Fruit fly (Drosophila melanogaster) whole organism, embryonic: ENCODE data around the gene CG42579.

Experiments
- CG10147 ChIP-seq: fragments of 200-800 bp; sonication (Bioruptor generic); optimal IDR thresholded peaks from 2 replicates; lab custom pipeline; 2019; ENCODE audit warnings: missing biosample characterization, mild to moderate bottlenecking, missing genetic modification characterization, moderate library complexity
- CG11247 ChIP-seq: fragments of 200-800 bp; sonication (Bioruptor generic); IDR thresholded peaks from 2 replicates; pipeline ENCODE4 v1.3.6; 2022; ENCODE audit warnings: missing biosample characterization, missing genetic modification characterization
- CG11504 ChIP-seq: fragments of 200-800 bp; sonication (Bioruptor generic); optimal IDR thresholded peaks from 3 replicates; lab custom pipeline; 2019; ENCODE audit warnings: missing biosample characterization, mild to moderate bottlenecking, missing genetic modification characterization, moderate library complexity
- CG12391 ChIP-seq: fragments of 200-800 bp; sonication (Bioruptor generic); optimal IDR thresholded peaks from 3 replicates; lab custom pipeline; 2018; ENCODE audit warnings: missing biosample characterization, mild to moderate bottlenecking, missing genetic modification characterization, moderate library complexity
- CG12744 ChIP-seq: fragments of 200-800 bp; sonication (Bioruptor generic); optimal IDR thresholded peaks from 2 replicates; lab custom pipeline; 2016; ENCODE audit warnings: missing biosample characterization, missing genetic modification characterization
- CG13894 ChIP-seq: fragments of 200-800 bp; sonication (Bioruptor generic); optimal IDR thresholded peaks from 3 replicates; lab custom pipeline; 2018; ENCODE audit warnings: missing biosample characterization, mild to moderate bottlenecking, missing genetic modification characterization, moderate library complexity
- CG17361 ChIP-seq: fragments of 200-800 bp; sonication (Bioruptor generic); IDR thresholded peaks from 3 replicates; pipeline ENCODE4 v1.3.6; 2022; ENCODE audit warnings: missing biosample characterization, missing genetic modification characterization
- CG17612 ChIP-seq: fragments of 200-800 bp; sonication (Bioruptor generic); IDR thresholded peaks from 2 replicates; pipeline ENCODE4 v1.3.6; 2022; ENCODE audit warnings: missing biosample characterization, missing genetic modification characterization
- CG17802 ChIP-seq: fragments of 200-800 bp; sonication (Bioruptor generic); optimal IDR thresholded peaks from 2 replicates; lab custom pipeline; 2018; ENCODE audit warnings: missing biosample characterization, mild to moderate bottlenecking, missing genetic modification characterization, moderate library complexity
- CG31388 ChIP-seq: fragments of 200-800 bp; sonication (Bioruptor generic); optimal IDR thresholded peaks from 2 replicates; lab custom pipeline; 2016; ENCODE audit warnings: missing biosample characterization, missing genetic modification characterization
- CG34376 ChIP-seq: fragments of 200-800 bp; sonication (Bioruptor generic); optimal IDR thresholded peaks from 2 replicates; lab custom pipeline; 2018; ENCODE audit warnings: missing biosample characterization, mild to moderate bottlenecking, missing genetic modification characterization
- CG5180 ChIP-seq: fragments of 200-800 bp; sonication (Bioruptor generic); optimal IDR thresholded peaks from 3 replicates; lab custom pipeline; 2017; ENCODE audit warnings: missing biosample characterization, missing genetic modification characterization, mild to moderate bottlenecking, moderate library complexity, missing genetic modification reagents
- CG7745 ChIP-seq: fragments of 200-800 bp; sonication (Bioruptor generic); optimal IDR thresholded peaks from 2 replicates; lab custom pipeline; 2018; ENCODE audit warnings: missing biosample characterization, mild to moderate bottlenecking, missing genetic modification characterization, moderate library complexity
- CG7963 ChIP-seq: fragments of 200-800 bp; sonication (Bioruptor generic); IDR thresholded peaks from 3 replicates; pipeline ENCODE4 v1.3.6; 2022; ENCODE audit warnings: missing biosample characterization, missing genetic modification characterization; ENCODE audit not compliant: partially characterized antibody
- CG8290 ChIP-seq, 3 experiments: fragments of 200-800 bp; sonication (Bioruptor generic); optimal IDR thresholded peaks; 2 replicates each; lab custom pipeline; 2016 to 2019; ENCODE audit warnings: missing biosample characterization in 3 of 3, missing genetic modification characterization in 3 of 3, mild to moderate bottlenecking in 2 of 3, moderate library complexity in 1 of 3
- CHES-1-like ChIP-seq: fragments of 200-800 bp; sonication (Bioruptor generic); optimal IDR thresholded peaks from 2 replicates; lab custom pipeline; 2016; ENCODE audit warnings: missing biosample characterization, missing genetic modification characterization
- CkIIα-i1 ChIP-seq: fragments of 200-800 bp; sonication (Bioruptor generic); IDR thresholded peaks from 2 replicates; pipeline ENCODE4 v1.3.6; 2022; ENCODE audit warnings: missing biosample characterization, missing genetic modification characterization
- D19B ChIP-seq: fragments of 200-800 bp; sonication (Bioruptor generic); optimal IDR thresholded peaks from 2 replicates; lab custom pipeline; 2017; ENCODE audit warnings: missing biosample characterization, mild to moderate bottlenecking, missing genetic modification characterization
- Dek ChIP-seq: fragments of 200-800 bp; sonication (Bioruptor generic); optimal IDR thresholded peaks from 3 replicates; lab custom pipeline; 2019; ENCODE audit warnings: missing biosample characterization, mild to moderate bottlenecking, missing genetic modification characterization, moderate library complexity
- Dref ChIP-seq: fragments of 200-800 bp; sonication (Bioruptor generic); IDR thresholded peaks from 2 replicates; pipeline ENCODE4 v1.3.6; 2022; ENCODE audit warnings: missing biosample characterization, missing genetic modification characterization
- Drgx ChIP-seq: fragments of 200-800 bp; sonication (Bioruptor generic); IDR thresholded peaks from 2 replicates; pipeline ENCODE4 v1.3.6; 2022; ENCODE audit warnings: missing biosample characterization, missing genetic modification characterization
- Fer3 ChIP-seq: fragments of 200-800 bp; sonication (Bioruptor generic); optimal IDR thresholded peaks from 2 replicates; lab custom pipeline; 2018; ENCODE audit warnings: missing biosample characterization, mild to moderate bottlenecking, missing genetic modification characterization, moderate library complexity
- HLH3B ChIP-seq: fragments of 200-800 bp; sonication (Bioruptor generic); IDR thresholded peaks from 2 replicates; pipeline ENCODE4 v1.3.6; 2022; ENCODE audit warnings: missing biosample characterization, missing genetic modification characterization
- Hand ChIP-seq: fragments of 200-800 bp; sonication (Bioruptor generic); optimal IDR thresholded peaks from 2 replicates; lab custom pipeline; 2017; ENCODE audit warnings: mild to moderate bottlenecking, missing biosample characterization, missing genetic modification reagents, missing genetic modification characterization
- HmgD ChIP-seq: fragments of 200-800 bp; sonication (Bioruptor generic); optimal IDR thresholded peaks from 3 replicates; lab custom pipeline; 2016; ENCODE audit warnings: missing biosample characterization, missing genetic modification characterization
- Med ChIP-seq: fragments of 200-800 bp; sonication (Bioruptor generic); peaks from one replicate; lab custom pipeline; 2016; ENCODE audit warnings: missing biosample characterization, missing genetic modification characterization, mild to moderate bottlenecking, inconsistent platforms, moderate library complexity
- Mes4 ChIP-seq: fragments of 200-800 bp; sonication (Bioruptor generic); optimal IDR thresholded peaks from 2 replicates; lab custom pipeline; 2016; ENCODE audit warnings: missing biosample characterization, missing genetic modification characterization
- NC2α ChIP-seq: fragments of 200-800 bp; sonication (Bioruptor generic); optimal IDR thresholded peaks from 2 replicates; lab custom pipeline; 2016; ENCODE audit warnings: missing biosample characterization, missing genetic modification characterization
- Pdp1 ChIP-seq, 2 experiments: fragments of 200-800 bp; sonication (Bioruptor generic); optimal IDR thresholded peaks; 3 replicates each; lab custom pipeline; 2016; ENCODE audit warnings: missing biosample characterization in 2 of 2, missing genetic modification characterization in 2 of 2, mild to moderate bottlenecking in 1 of 2, moderate library complexity in 1 of 2
- Spps ChIP-seq: fragments of 200-800 bp; sonication (Bioruptor generic); optimal IDR thresholded peaks from 2 replicates; lab custom pipeline; 2018; ENCODE audit warnings: missing biosample characterization, mild to moderate bottlenecking, missing genetic modification characterization
- Stat92E ChIP-seq, 3 experiments: fragments of >200 bp in 2 of 3; fragments of 200-800 bp in 1 of 3; sonication (Bioruptor generic) in 1 of 3; optimal IDR thresholded peaks; 2 replicates each; lab custom pipeline; 2017 to 2019; ENCODE audit warnings: missing biosample characterization in 3 of 3, missing genetic modification characterization in 3 of 3, mild to moderate bottlenecking in 1 of 3, moderate library complexity in 1 of 3
- br ChIP-seq: fragments of >200 bp; optimal IDR thresholded peaks from 2 replicates; lab custom pipeline; 2017
- cas ChIP-seq: fragments of 200-800 bp; sonication (Bioruptor generic); IDR thresholded peaks from 2 replicates; pipeline ENCODE4 v1.3.6; 2022; ENCODE audit warnings: missing biosample characterization, missing genetic modification characterization
- chinmo ChIP-seq: fragments of 200-800 bp; sonication (Bioruptor generic); IDR thresholded peaks from 4 replicates; pipeline ENCODE4 v1.3.6; 2022; ENCODE audit warnings: missing biosample characterization, missing genetic modification characterization; ENCODE audit not compliant: partially characterized antibody
- chn ChIP-seq: fragments of 200-800 bp; sonication (Bioruptor generic); optimal IDR thresholded peaks from 2 replicates; lab custom pipeline; 2016; ENCODE audit warnings: missing biosample characterization, missing genetic modification characterization
- cwo ChIP-seq: fragments of 200-800 bp; sonication (Bioruptor generic); optimal IDR thresholded peaks from 3 replicates; lab custom pipeline; 2017; ENCODE audit warnings: missing biosample characterization, missing genetic modification characterization, mild to moderate bottlenecking, moderate library complexity, missing genetic modification reagents
- dm ChIP-seq: fragments of 200-800 bp; sonication (Bioruptor generic); optimal IDR thresholded peaks from 3 replicates; lab custom pipeline; 2016; ENCODE audit warnings: missing biosample characterization, missing genetic modification characterization
- fd3F ChIP-seq: fragments of 200-800 bp; sonication (Bioruptor generic); optimal IDR thresholded peaks from 2 replicates; lab custom pipeline; 2018; ENCODE audit warnings: missing biosample characterization, mild to moderate bottlenecking, missing genetic modification characterization, moderate library complexity
- gfzf ChIP-seq: fragments of 200-800 bp; sonication (Bioruptor generic); optimal IDR thresholded peaks from 2 replicates; lab custom pipeline; 2016; ENCODE audit warnings: missing biosample characterization, mild to moderate bottlenecking, missing genetic modification characterization, moderate library complexity
- knrl ChIP-seq: fragments of 200-800 bp; sonication (Bioruptor generic); IDR thresholded peaks from 3 replicates; pipeline ENCODE4 v1.3.6; 2022; ENCODE audit warnings: missing biosample characterization, missing genetic modification characterization; ENCODE audit not compliant: partially characterized antibody
- nau ChIP-seq: fragments of 200-800 bp; sonication (Bioruptor generic); optimal IDR thresholded peaks from 3 replicates; lab custom pipeline; 2017; ENCODE audit warnings: missing biosample characterization, mild to moderate bottlenecking, missing genetic modification characterization, missing genetic modification reagents
- nmo ChIP-seq: fragments of 200-800 bp; sonication (Bioruptor generic); optimal IDR thresholded peaks from 2 replicates; lab custom pipeline; 2018; ENCODE audit warnings: missing biosample characterization, mild to moderate bottlenecking, missing genetic modification characterization, moderate library complexity
- nom ChIP-seq: fragments of 200-800 bp; sonication (Bioruptor generic); optimal IDR thresholded peaks from 2 replicates; lab custom pipeline; 2017; ENCODE audit warnings: missing biosample characterization, missing genetic modification characterization, mild to moderate bottlenecking, moderate library complexity, missing genetic modification reagents
- org-1 ChIP-seq: fragments of 200-800 bp; sonication (Bioruptor generic); optimal IDR thresholded peaks from 2 replicates; lab custom pipeline; 2017; ENCODE audit warnings: missing biosample characterization, missing genetic modification characterization
- schlank ChIP-seq: fragments of 200-800 bp; sonication (Bioruptor generic); optimal IDR thresholded peaks from 2 replicates; lab custom pipeline; 2018; ENCODE audit warnings: missing biosample characterization, mild to moderate bottlenecking, missing genetic modification characterization
- seq ChIP-seq: fragments of 200-800 bp; sonication (Bioruptor generic); IDR thresholded peaks from 2 replicates; pipeline ENCODE4 v1.3.6; 2022; ENCODE audit warnings: missing biosample characterization, missing genetic modification characterization
- slbo ChIP-seq: fragments of 200-800 bp; sonication (Bioruptor generic); IDR thresholded peaks from 2 replicates; pipeline ENCODE4 v1.3.6; 2022; ENCODE audit warnings: missing biosample characterization, missing genetic modification characterization
- tin ChIP-seq: fragments of 200-800 bp; sonication (Bioruptor generic); optimal IDR thresholded peaks from 3 replicates; lab custom pipeline; 2016; ENCODE audit warnings: missing biosample characterization, missing genetic modification characterization
- trh ChIP-seq: fragments of 200-800 bp; sonication (Bioruptor generic); optimal IDR thresholded peaks from 2 replicates; lab custom pipeline; 2016; ENCODE audit warnings: missing biosample characterization, missing genetic modification characterization
- vfl ChIP-seq: fragments of 200-800 bp; sonication (Bioruptor generic); optimal IDR thresholded peaks from 2 replicates; lab custom pipeline; 2016; ENCODE audit warnings: missing biosample characterization, missing genetic modification characterization

Gene CG42579

DNA sequence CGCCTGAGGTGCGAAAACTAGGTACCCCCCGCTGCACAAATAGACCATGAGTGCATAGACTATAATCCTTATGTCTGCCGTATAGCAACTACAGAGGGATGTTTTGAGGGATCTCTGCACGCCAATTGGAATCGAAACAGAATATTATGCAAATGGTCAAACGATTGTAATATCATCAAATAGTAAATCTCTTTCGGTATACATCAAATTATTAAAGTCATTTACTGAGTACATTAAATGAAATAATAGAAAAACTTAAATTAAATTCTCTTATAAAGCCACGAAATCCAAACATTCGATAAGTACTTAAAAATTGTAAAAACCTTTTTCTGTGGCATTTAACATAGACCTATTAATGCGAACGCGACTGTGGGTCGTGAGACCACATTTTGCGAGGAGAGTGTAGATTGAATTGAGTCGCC is 38.7 kb upstream of the CG42579 start (continued):
- TF ChIP-seq CG31388 (GFP tag; lab: Kevin White, UChicago) (no peak), HmgD (no peak), cwo (GFP tag; lab: Kevin White, UChicago) (peak; percentile 51), schlank (tag; lab: Kevin White, UChicago) (no peak), NC2α (GFP tag; lab: Kevin White, UChicago) (no peak), Pdp1 (GFP tag; optimal IDR thresholded peaks at IDR 0.05; lab: Kevin White, UChicago) (peak; percentile 21 to 34), nom (GFP tag; lab: Kevin White, UChicago) (peak; percentile 50), CG17361 (GFP tag; lab: Robert Waterston, UW) (peak; percentile 79), CG13894 (tag; lab: Kevin White, UChicago) (no peak), knrl (GFP tag; lab: Robert Waterston, UW) (no peak), Drgx (peak; percentile 38; the same call in 1 of the 2 replicates), CG17612 (GFP tag; lab: Robert Waterston, UW) (no peak), Spps (tag; lab: Kevin White, UChicago) (peak; percentile 40), Dref (GFP tag; lab: Robert Waterston, UW) (no peak), org-1 (peak; percentile 54), CG12391 (tag; lab: Kevin White, UChicago) (peak; percentile 65), CG11504 (tag; lab: Kevin White, UChicago) (peak; percentile 83), fd3F (GFP tag; lab: Kevin White, UChicago) (no peak), slbo (peak; percentile 46), trh (GFP tag; lab: Kevin White, UChicago) (peak; percentile 6), CkIIα-i1 (GFP tag; lab: Robert Waterston, UW) (no peak), nau (GFP tag; lab: Kevin White, UChicago) (peak; percentile 69), CG7745 (tag; lab: Kevin White, UChicago) (no peak), D19B (GFP tag; lab: Kevin White, UChicago) (no peak), CG12744 (GFP tag; lab: Kevin White, UChicago) (no peak), CG10147 (peak; percentile 54), CG7963 (GFP tag; lab: Robert Waterston, UW) (no peak), Fer3 (tag; lab: Kevin White, UChicago) (peak; percentile 26), chn (GFP tag; lab: Kevin White, UChicago) (peak; percentile 8), HLH3B (GFP tag; lab: Robert Waterston, UW) (0 out of 2 replicates have a peak, but pooled peaks have one; percentile 12), CG11247 (GFP tag; lab: Robert Waterston, UW) (no peak), chinmo (GFP tag; lab: Robert Waterston, UW) (no peak), vfl (GFP tag; lab: Kevin White, UChicago) (no peak), Stat92E (GFP tag; optimal IDR thresholded peaks at IDR 0.05; lab: Kevin White, UChicago) (no peak), Hand (GFP tag; lab: Kevin White, UChicago) (no peak), seq (GFP tag; lab: Robert Waterston, UW) (peak; percentile 36; the same call in 1 of the 2 replicates), Mes4 (GFP tag; lab: Kevin White, UChicago) (no peak), br (lab: Kevin White, UChicago) (no peak), dm (GFP tag; lab: Kevin White, UChicago) (peak; percentile 21), Dek (tag; lab: Kevin White, UChicago) (peak; percentile 32), CG17802 (tag; lab: Kevin White, UChicago) (no peak), cas (GFP tag; lab: Robert Waterston, UW) (no peak), CHES-1-like (no peak), Med (GFP tag; lab: Kevin White, UChicago) (peak; percentile 84), CG8290 (GFP tag; optimal IDR thresholded peaks at IDR 0.05; lab: Kevin White, UChicago) (peak; percentile 39), CG8290 (tag; optimal IDR thresholded peaks at IDR 0.05; lab: Kevin White, UChicago) (peak in 1 of 2 experiments; percentile 3), tin (GFP tag; lab: Kevin White, UChicago) (peak; percentile 56), CG34376 (GFP tag; lab: Kevin White, UChicago) (peak; percentile 6), gfzf (GFP tag; lab: Kevin White, UChicago) (no peak), CG5180 (peak; percentile 58), nmo (GFP tag; lab: Kevin White, UChicago) (peak; percentile 75)
